Fruit fly (Drosophila melanogaster): ENCODE data around the gene srp.
A peak's percentile ranks its signal among the peaks of the same experiment; 100 is the strongest.

The srp gene

DNA sequence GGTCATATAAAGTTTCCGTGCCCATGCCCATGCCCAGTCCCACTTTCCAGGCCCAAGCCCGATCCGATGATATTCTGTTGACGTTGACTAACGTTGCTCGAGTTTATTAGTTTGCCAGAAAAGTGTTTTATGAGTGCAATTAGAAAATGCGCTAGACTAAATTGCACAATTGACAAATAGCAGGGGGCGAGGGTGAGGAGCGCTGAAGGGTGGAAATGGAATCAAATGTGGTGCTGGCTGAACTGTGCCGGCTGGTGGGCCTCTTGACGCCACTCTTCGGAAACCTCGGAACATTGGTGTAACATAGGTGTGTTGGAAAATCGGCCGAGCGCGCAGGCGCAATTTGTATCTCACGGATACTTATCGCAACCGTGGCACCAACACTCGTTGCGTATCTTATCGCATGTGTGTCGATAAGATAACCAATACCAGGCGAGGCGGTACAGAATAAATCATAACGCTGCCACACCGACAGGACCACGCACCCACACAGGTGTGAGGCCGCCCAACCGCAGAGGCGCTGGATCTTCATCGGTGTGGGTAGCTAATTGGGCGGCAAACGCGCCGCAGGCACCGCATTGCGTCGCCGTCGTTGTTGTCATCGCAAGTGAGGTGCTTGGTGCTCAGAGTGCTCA is 25.9 kb downstream of the srp start:
- TF ChIP-seq CG17801 (GFP tag; optimal IDR thresholded peaks at IDR 0.05; ENCODE audit: partially characterized antibody) = peak; percentile 34

DNA sequence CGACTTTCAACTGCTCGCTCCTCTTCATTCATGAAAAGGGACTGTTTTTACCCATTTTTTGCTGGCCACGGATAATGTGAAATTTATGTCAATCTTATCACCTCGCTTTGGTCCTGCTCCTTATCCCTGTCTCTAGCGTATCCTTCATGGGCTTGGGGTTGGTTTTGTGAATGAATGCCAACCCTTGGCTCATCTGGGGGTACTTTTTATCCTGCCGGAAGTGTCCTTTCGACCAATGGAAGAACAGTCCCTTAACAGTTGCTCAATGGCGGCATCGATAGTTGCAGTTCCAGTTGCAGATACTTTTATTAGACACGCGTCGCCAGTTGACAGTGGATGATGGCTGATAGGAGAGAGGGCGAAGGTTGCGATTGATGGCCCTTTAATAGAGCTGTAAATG is 27.6 kb downstream of the srp start:
- no peak for TF ChIP-seq CG17801 (GFP tag; optimal IDR thresholded peaks at IDR 0.05; ENCODE audit: partially characterized antibody)

DNA sequence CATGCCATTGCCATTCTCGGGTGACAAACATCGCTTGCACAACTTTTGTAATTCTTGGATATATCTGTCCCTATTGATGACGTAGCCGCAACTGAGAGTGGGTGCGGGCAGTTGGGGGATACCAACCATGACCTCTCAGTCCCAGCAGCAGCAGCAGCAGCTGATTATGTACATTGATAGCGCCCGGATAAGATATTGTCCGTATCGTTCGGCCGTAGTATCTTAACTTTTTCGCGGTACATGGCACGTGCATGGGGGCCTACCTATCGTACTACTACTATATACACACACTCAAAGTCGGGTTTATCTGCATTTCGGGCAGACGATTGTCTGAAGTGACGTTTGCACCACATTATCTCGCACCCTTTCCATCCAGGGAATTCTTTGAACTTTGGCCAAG is 28.6 kb downstream of the srp start:
- TF ChIP-seq CG17801 (GFP tag; optimal IDR thresholded peaks at IDR 0.05; ENCODE audit: partially characterized antibody) = no peak

DNA sequence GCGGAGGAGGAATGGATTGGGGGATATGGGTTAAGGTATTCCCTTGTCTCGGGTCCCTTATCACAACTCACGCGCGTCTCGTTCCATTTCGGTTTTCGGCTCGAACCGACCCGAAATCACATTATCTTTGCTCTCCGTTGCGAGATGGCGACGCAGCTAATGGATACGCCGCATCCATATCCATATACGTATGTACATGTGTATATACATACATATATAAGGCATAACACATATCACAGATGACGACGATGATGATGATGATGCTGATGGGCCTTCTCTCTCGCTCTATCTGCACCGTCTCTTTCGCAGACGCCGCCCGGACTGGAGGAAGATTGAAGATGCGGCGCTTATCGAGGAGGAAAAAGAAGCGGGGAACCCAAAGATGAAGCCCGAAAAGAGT is 36.1 kb downstream of the srp start:
- no peak for TF ChIP-seq CG17801 (GFP tag; optimal IDR thresholded peaks at IDR 0.05; ENCODE audit: partially characterized antibody)

DNA sequence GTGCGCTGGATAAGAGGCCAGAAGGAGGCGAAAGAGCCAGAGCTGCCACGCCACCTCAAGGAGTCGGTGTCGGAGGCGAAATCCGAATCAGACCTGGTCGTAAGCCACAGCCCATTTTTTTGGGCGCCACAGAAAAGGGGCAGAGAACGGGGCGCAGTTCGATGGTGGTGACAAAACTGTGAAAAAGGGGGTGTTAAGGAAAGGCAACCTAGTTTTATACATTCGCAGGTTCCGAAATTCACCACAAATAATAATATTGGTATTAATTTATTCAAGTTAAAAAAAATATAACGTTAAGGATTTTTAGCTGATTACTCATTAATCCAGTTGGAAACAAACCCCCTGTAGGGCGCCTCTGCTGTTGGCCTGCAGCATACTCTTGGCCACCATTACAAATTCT is 37.7 kb downstream of the srp start:
- TF ChIP-seq CG17801 (GFP tag; optimal IDR thresholded peaks at IDR 0.05; ENCODE audit: partially characterized antibody) = no peak

- TF ChIP-seq CG17801 (GFP tag; optimal IDR thresholded peaks at IDR 0.05; ENCODE audit: partially characterized antibody) = no peak
Measured at dm6 chr3R:16024110-16024509, 38.2 kb downstream of the srp start.

DNA sequence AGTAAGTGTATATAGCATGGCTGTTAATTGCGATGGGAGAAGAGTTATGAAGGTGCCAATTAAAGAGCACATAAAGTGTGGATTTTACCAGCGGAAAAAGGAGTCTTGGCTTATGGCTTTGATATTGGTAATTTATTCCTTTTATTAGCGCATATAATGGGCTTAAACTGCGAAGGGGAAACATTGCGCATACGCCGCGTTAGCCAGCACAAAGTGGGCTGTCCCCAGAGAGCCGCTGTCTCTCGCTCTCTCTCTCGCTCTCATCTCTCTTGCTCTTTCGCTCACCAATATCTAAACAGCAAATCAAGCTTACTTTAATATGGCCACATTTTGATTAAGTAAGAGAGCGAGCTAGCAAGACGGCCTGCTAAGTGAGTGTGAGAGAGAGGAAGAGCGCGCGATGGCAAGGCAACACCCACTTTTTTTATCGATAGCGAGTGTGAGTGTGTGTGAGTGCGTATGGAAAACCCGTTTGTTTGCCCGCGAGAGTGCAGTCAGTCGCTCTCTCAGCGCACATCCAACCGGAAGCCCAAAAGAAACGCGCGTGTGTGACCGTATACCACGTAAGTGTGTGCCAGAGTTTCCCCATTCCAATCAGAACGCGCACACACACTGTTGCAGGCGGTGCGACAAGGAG is 39.8 kb downstream of the srp start, which contains the start of gene pnr:
Gene pnr, plus strand, starts transcription at position 493 of the 637 bp plus-strand sequence.
- TF ChIP-seq CG17801 (GFP tag; optimal IDR thresholded peaks at IDR 0.05; ENCODE audit: partially characterized antibody) = peak; percentile 9

- TF ChIP-seq CG17801 (GFP tag; optimal IDR thresholded peaks at IDR 0.05; ENCODE audit: partially characterized antibody) = no peak
Measured at dm6 chr3R:16028651-16029050, 42.7 kb downstream of the srp start.

- TF ChIP-seq CG17801 (GFP tag; optimal IDR thresholded peaks at IDR 0.05; ENCODE audit: partially characterized antibody) = no peak
Measured at dm6 chr3R:16029584-16029983, 43.6 kb downstream of the srp start.

DNA sequence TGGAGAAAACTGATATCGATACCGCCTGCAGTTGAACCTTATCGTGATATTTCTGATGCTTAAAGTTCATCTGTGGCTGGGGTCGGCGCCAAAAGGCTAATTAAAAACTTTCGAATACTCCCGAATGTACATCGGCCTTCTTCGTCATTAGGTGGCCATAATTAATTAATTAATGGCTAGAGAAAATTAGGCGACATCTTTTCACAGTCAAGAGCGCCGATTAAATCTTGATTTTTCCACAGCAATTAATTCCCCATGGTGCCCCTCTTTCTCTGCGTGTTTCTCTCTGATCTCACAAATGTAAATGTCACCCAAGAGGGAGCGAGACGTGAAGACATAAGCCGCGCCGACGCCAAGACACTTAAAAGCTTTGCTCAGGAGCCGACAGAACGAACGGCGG is 44.5 kb downstream of the srp start:
- TF ChIP-seq CG17801 (GFP tag; optimal IDR thresholded peaks at IDR 0.05; ENCODE audit: partially characterized antibody) = no peak

DNA sequence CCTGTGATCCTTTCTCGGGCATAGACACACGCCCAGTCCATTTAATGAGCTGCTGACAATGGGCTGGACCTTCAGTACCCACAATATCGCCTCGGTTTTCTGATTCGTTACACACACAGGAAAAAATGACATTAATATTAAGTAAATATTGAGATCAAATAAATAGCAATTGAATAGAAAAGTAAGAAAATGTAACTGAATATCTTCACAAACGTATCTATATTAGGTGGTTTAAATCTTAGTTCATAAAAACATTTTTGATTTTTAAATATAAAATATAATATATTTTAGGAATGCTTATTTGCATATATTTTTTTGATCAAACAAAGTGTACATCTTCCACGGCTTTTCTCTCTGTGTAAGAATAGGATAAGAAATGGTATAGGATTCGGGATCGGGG is 47.8 kb downstream of the srp start:
- TF ChIP-seq CG17801 (GFP tag; optimal IDR thresholded peaks at IDR 0.05; ENCODE audit: partially characterized antibody) = no peak

- no peak for TF ChIP-seq CG17801 (GFP tag; optimal IDR thresholded peaks at IDR 0.05; ENCODE audit: partially characterized antibody)
Measured at dm6 chr3R:16034186-16034585, 48.2 kb downstream of the srp start.

DNA sequence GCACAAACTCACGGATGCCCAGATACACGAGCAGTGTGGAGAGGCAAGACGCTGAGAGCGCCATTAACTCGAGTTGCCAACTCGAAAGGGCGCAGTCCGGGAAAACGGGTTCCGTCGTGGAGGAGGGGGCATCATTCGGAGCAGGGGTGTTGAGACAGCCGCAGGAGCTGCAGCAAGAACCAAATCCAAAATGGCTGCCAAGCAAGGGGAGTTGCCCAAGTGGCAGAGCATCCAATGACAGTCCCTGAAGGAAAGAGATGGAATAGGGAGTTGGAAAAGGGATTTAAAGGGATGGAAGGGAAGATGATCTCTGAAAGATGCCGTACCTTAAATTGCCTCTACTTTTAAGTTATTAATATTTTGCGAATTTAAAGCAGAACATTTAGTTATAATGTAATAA is 52.1 kb downstream of the srp start:
- TF ChIP-seq CG17801 (GFP tag; optimal IDR thresholded peaks at IDR 0.05; ENCODE audit: partially characterized antibody) = no peak

- no peak for TF ChIP-seq CG17801 (GFP tag; optimal IDR thresholded peaks at IDR 0.05; ENCODE audit: partially characterized antibody)
Measured at dm6 chr3R:16039557-16039956, 53.6 kb downstream of the srp start.

- no peak for TF ChIP-seq CG17801 (GFP tag; optimal IDR thresholded peaks at IDR 0.05; ENCODE audit: partially characterized antibody)
Measured at dm6 chr3R:16040925-16041324, 55.0 kb downstream of the srp start.

- no peak for TF ChIP-seq CG17801 (GFP tag; optimal IDR thresholded peaks at IDR 0.05; ENCODE audit: partially characterized antibody)
Measured at dm6 chr3R:16042137-16042899, 56.4 kb downstream of the srp start.
